Fruit fly (Drosophila melanogaster) whole organism, embryonic: ENCODE data around the gene CG6142.

Source experiments
- Adf1 ChIP-seq: fragments of 200-800 bp; sonication (Bioruptor generic); IDR thresholded peaks from 2 replicates; pipeline ENCODE4 v1.3.6; 2022; ENCODE audit warnings: missing biosample characterization, missing genetic modification characterization
- Atf6 ChIP-seq: fragments of 200-800 bp; sonication (Bioruptor generic); IDR thresholded peaks from 2 replicates; pipeline ENCODE4 v1.3.6; 2022; ENCODE audit warnings: missing biosample characterization, missing genetic modification characterization
- B-H1 ChIP-seq: fragments of 200-800 bp; sonication (Bioruptor generic); IDR thresholded peaks from 3 replicates; pipeline ENCODE4 v1.3.6; 2022; ENCODE audit warnings: missing biosample characterization, missing genetic modification characterization
- CG12744 ChIP-seq: fragments of 200-800 bp; sonication (Bioruptor generic); optimal IDR thresholded peaks from 2 replicates; lab custom pipeline; 2016; ENCODE audit warnings: missing biosample characterization, missing genetic modification characterization
- CG14860 ChIP-seq: fragments of 200-800 bp; sonication (Bioruptor generic); IDR thresholded peaks from 3 replicates; pipeline ENCODE4 v1.3.6; 2022; ENCODE audit warnings: missing biosample characterization, missing genetic modification characterization; ENCODE audit not compliant: partially characterized antibody
- CG17829 ChIP-seq: fragments of 200-800 bp; optimal IDR thresholded peaks from 2 replicates; lab custom pipeline; 2019; ENCODE audit warnings: missing biosample characterization, mild to moderate bottlenecking, missing genetic modification characterization, moderate library complexity
- CG1832 ChIP-seq: fragments of 200-800 bp; sonication (Bioruptor generic); optimal IDR thresholded peaks from 2 replicates; lab custom pipeline; 2017; ENCODE audit warnings: missing biosample characterization, mild to moderate bottlenecking, missing genetic modification characterization, inconsistent platforms
- CG32532 ChIP-seq: fragments of 200-800 bp; sonication (Bioruptor generic); IDR thresholded peaks from 2 replicates; pipeline ENCODE4 v1.3.6; 2022; ENCODE audit warnings: missing biosample characterization, missing genetic modification characterization
- CG33557 ChIP-seq: fragments of 200-800 bp; sonication (Bioruptor generic); optimal IDR thresholded peaks from 2 replicates; lab custom pipeline; 2019; ENCODE audit warnings: missing biosample characterization, mild to moderate bottlenecking, missing genetic modification characterization, moderate library complexity
- CG34376 ChIP-seq: fragments of 200-800 bp; sonication (Bioruptor generic); optimal IDR thresholded peaks from 2 replicates; lab custom pipeline; 2018; ENCODE audit warnings: missing biosample characterization, mild to moderate bottlenecking, missing genetic modification characterization
- CG3838 ChIP-seq: fragments of 200-800 bp; sonication (Bioruptor generic); optimal IDR thresholded peaks from 3 replicates; lab custom pipeline; 2016; ENCODE audit warnings: missing biosample characterization, missing genetic modification characterization
- CG8478 ChIP-seq: fragments of >200 bp; optimal IDR thresholded peaks from 2 replicates; lab custom pipeline; 2018
- CG8924 ChIP-seq: fragments of 200-800 bp; optimal IDR thresholded peaks from 3 replicates; lab custom pipeline; 2019; ENCODE audit warnings: missing biosample characterization, mild to moderate bottlenecking, missing genetic modification characterization, moderate library complexity
- CG9797 ChIP-seq: fragments of 200-800 bp; sonication (Bioruptor generic); optimal IDR thresholded peaks from 3 replicates; lab custom pipeline; 2018; ENCODE audit warnings: missing biosample characterization, mild to moderate bottlenecking, missing genetic modification characterization
- CoRest ChIP-seq: fragments of 200-800 bp; sonication (Bioruptor generic); optimal IDR thresholded peaks from 3 replicates; lab custom pipeline; 2018; ENCODE audit warnings: missing biosample characterization, mild to moderate bottlenecking, missing genetic modification characterization, moderate library complexity
- Eip74EF ChIP-seq, 2 experiments: fragments of 200-800 bp in 1 of 2; fragments of >200 bp in 1 of 2; sonication (Bioruptor generic) in 1 of 2; optimal IDR thresholded peaks; 2 replicates each; lab custom pipeline; 2017 to 2019; ENCODE audit warnings: missing biosample characterization in 2 of 2, missing genetic modification characterization in 2 of 2, mild to moderate bottlenecking in 1 of 2, moderate library complexity in 1 of 2
- Ets65A ChIP-seq: fragments of 200-800 bp; sonication (Bioruptor generic); peaks from one replicate; lab custom pipeline; 2016; ENCODE audit warnings: missing biosample characterization, missing genetic modification characterization
- HLHmδ ChIP-seq: fragments of 200-800 bp; sonication (Bioruptor generic); optimal IDR thresholded peaks from 2 replicates; lab custom pipeline; 2018; ENCODE audit warnings: missing biosample characterization, mild to moderate bottlenecking, missing genetic modification characterization, moderate library complexity
- Hr39 ChIP-seq: fragments of >200 bp; optimal IDR thresholded peaks from 2 replicates; lab custom pipeline; 2017
- Hr51 ChIP-seq, 2 experiments: fragments of 200-800 bp; sonication (Bioruptor generic); optimal IDR thresholded peaks; 2 replicates in 1 of 2; 3 replicates in 1 of 2; lab custom pipeline; 2016 to 2018; ENCODE audit warnings: missing biosample characterization in 2 of 2, missing genetic modification characterization in 2 of 2, mild to moderate bottlenecking in 1 of 2, moderate library complexity in 1 of 2
- Hr78 ChIP-seq, 2 experiments: fragments of 200-800 bp in 1 of 2; fragments of >200 bp in 1 of 2; sonication (Bioruptor generic) in 1 of 2; optimal IDR thresholded peaks; 2 replicates each; lab custom pipeline; 2017 to 2019; ENCODE audit warnings: missing biosample characterization in 2 of 2, missing genetic modification characterization in 2 of 2, mild to moderate bottlenecking in 1 of 2, moderate library complexity in 1 of 2
- Lim3 ChIP-seq: fragments of 200-800 bp; sonication (Bioruptor generic); IDR thresholded peaks from 2 replicates; pipeline ENCODE4 v1.3.6; 2022; ENCODE audit warnings: missing biosample characterization, missing genetic modification characterization
- Med ChIP-seq: fragments of 200-800 bp; sonication (Bioruptor generic); peaks from one replicate; lab custom pipeline; 2016; ENCODE audit warnings: missing biosample characterization, missing genetic modification characterization, mild to moderate bottlenecking, inconsistent platforms, moderate library complexity
- Meics ChIP-seq: fragments of 200-800 bp; sonication (Bioruptor generic); optimal IDR thresholded peaks from 2 replicates; lab custom pipeline; 2017; ENCODE audit warnings: missing biosample characterization, mild to moderate bottlenecking, missing genetic modification characterization
- Nf-YB ChIP-seq: fragments of 200-800 bp; sonication (Bioruptor generic); optimal IDR thresholded peaks from 3 replicates; lab custom pipeline; 2019; ENCODE audit warnings: missing biosample characterization, mild to moderate bottlenecking, missing genetic modification characterization, moderate library complexity
- NfI ChIP-seq: fragments of 200-800 bp; sonication (Bioruptor generic); optimal IDR thresholded peaks from 3 replicates; lab custom pipeline; 2018; ENCODE audit warnings: missing biosample characterization, mild to moderate bottlenecking, missing genetic modification characterization, moderate library complexity
- Oli ChIP-seq: fragments of 200-800 bp; sonication (Bioruptor generic); optimal IDR thresholded peaks from 2 replicates; lab custom pipeline; 2018; ENCODE audit warnings: missing biosample characterization, mild to moderate bottlenecking, missing genetic modification characterization, moderate library complexity
- Six4 ChIP-seq: fragments of 200-800 bp; sonication (Bioruptor generic); optimal IDR thresholded peaks from 2 replicates; lab custom pipeline; 2016; ENCODE audit warnings: missing biosample characterization, missing genetic modification characterization
- Sox100B ChIP-seq: fragments of 200-800 bp; sonication (Bioruptor generic); optimal IDR thresholded peaks from 3 replicates; lab custom pipeline; 2018; ENCODE audit warnings: missing biosample characterization, mild to moderate bottlenecking, missing genetic modification characterization
- Taf1 ChIP-seq: fragments of 200-800 bp; sonication (Bioruptor generic); IDR thresholded peaks from 2 replicates; pipeline ENCODE4 v1.3.6; 2022; ENCODE audit warnings: missing biosample characterization, missing genetic modification characterization
- ase ChIP-seq: fragments of 200-800 bp; sonication (Bioruptor generic); IDR thresholded peaks from 3 replicates; pipeline ENCODE4 v1.3.6; 2022; ENCODE audit warnings: missing biosample characterization, missing genetic modification characterization
- bcd ChIP-seq: fragments of 200-800 bp; sonication (Bioruptor generic); optimal IDR thresholded peaks from 2 replicates; lab custom pipeline; 2017; ENCODE audit warnings: missing biosample characterization, mild to moderate bottlenecking, missing genetic modification characterization
- chn ChIP-seq: fragments of 200-800 bp; sonication (Bioruptor generic); optimal IDR thresholded peaks from 2 replicates; lab custom pipeline; 2016; ENCODE audit warnings: missing biosample characterization, missing genetic modification characterization
- croc ChIP-seq: fragments of 200-800 bp; sonication (Bioruptor generic); conservative IDR thresholded peaks from 3 replicates; pipeline ENCODE4 v1.3.6; 2022; ENCODE audit warnings: missing biosample characterization, missing genetic modification characterization
- dmrt99B ChIP-seq: fragments of 200-800 bp; sonication (Bioruptor generic); optimal IDR thresholded peaks from 2 replicates; lab custom pipeline; 2018; ENCODE audit warnings: missing biosample characterization, mild to moderate bottlenecking, missing genetic modification characterization, moderate library complexity
- exex ChIP-seq: fragments of 200-800 bp; sonication (Bioruptor generic); optimal IDR thresholded peaks from 4 replicates; lab custom pipeline; 2018; ENCODE audit warnings: missing biosample characterization, mild to moderate bottlenecking, missing genetic modification characterization, moderate library complexity
- fd3F ChIP-seq: fragments of 200-800 bp; sonication (Bioruptor generic); optimal IDR thresholded peaks from 2 replicates; lab custom pipeline; 2018; ENCODE audit warnings: missing biosample characterization, mild to moderate bottlenecking, missing genetic modification characterization, moderate library complexity
- ftz-f1 ChIP-seq: fragments of 200-800 bp; sonication (Bioruptor generic); optimal IDR thresholded peaks from 2 replicates; lab custom pipeline; 2016; ENCODE audit warnings: missing biosample characterization, missing genetic modification characterization
- grau ChIP-seq: fragments of 200-800 bp; optimal IDR thresholded peaks from 3 replicates; lab custom pipeline; 2019; ENCODE audit warnings: missing biosample characterization, mild to moderate bottlenecking, missing genetic modification characterization, moderate library complexity
- ham ChIP-seq: fragments of 200-800 bp; sonication (Bioruptor generic); IDR thresholded peaks from 2 replicates; pipeline ENCODE4 v1.3.6; 2022; ENCODE audit warnings: missing biosample characterization, missing genetic modification characterization
- her ChIP-seq: fragments of 200-800 bp; sonication (Bioruptor generic); optimal IDR thresholded peaks from 2 replicates; lab custom pipeline; 2016; ENCODE audit warnings: missing biosample characterization, missing genetic modification characterization
- lab ChIP-seq: fragments of 200-800 bp; sonication (Bioruptor generic); optimal IDR thresholded peaks from 3 replicates; lab custom pipeline; 2017; ENCODE audit warnings: missing biosample characterization, missing genetic modification characterization, mild to moderate bottlenecking, moderate library complexity, missing genetic modification reagents
- mirr ChIP-seq: fragments of 200-800 bp; sonication (Bioruptor generic); optimal IDR thresholded peaks from 3 replicates; lab custom pipeline; 2018; ENCODE audit warnings: missing biosample characterization, mild to moderate bottlenecking, missing genetic modification characterization
- nau ChIP-seq: fragments of 200-800 bp; sonication (Bioruptor generic); optimal IDR thresholded peaks from 3 replicates; lab custom pipeline; 2017; ENCODE audit warnings: missing biosample characterization, mild to moderate bottlenecking, missing genetic modification characterization, missing genetic modification reagents
- ranshi ChIP-seq: fragments of 200-800 bp; sonication (Bioruptor generic); IDR thresholded peaks from 2 replicates; pipeline ENCODE4 v1.3.6; 2022; ENCODE audit warnings: missing biosample characterization, missing genetic modification characterization
- ro ChIP-seq: fragments of 200-800 bp; sonication (Bioruptor generic); IDR thresholded peaks from 2 replicates; pipeline ENCODE4 v1.3.6; 2022; ENCODE audit warnings: missing biosample characterization, missing genetic modification characterization
- schlank ChIP-seq: fragments of 200-800 bp; sonication (Bioruptor generic); optimal IDR thresholded peaks from 2 replicates; lab custom pipeline; 2018; ENCODE audit warnings: missing biosample characterization, mild to moderate bottlenecking, missing genetic modification characterization
- stc ChIP-seq: fragments of 200-800 bp; sonication (Bioruptor generic); IDR thresholded peaks from 2 replicates; pipeline ENCODE4 v1.3.6; 2022; ENCODE audit warnings: missing biosample characterization, missing genetic modification characterization
- trem ChIP-seq: fragments of 200-800 bp; optimal IDR thresholded peaks from 3 replicates; lab custom pipeline; 2019; ENCODE audit warnings: missing biosample characterization, mild to moderate bottlenecking, missing genetic modification characterization, moderate library complexity
- yki ChIP-seq: fragments of >200 bp; optimal IDR thresholded peaks from 3 replicates; lab custom pipeline; 2018
- z ChIP-seq: fragments of 200-800 bp; sonication (Bioruptor generic); IDR thresholded peaks from 3 replicates; pipeline ENCODE4 v1.3.6; 2022; ENCODE audit warnings: missing biosample characterization, missing genetic modification characterization
- zfh1 ChIP-seq: fragments of 200-800 bp; sonication (Bioruptor generic); IDR thresholded peaks from 3 replicates; pipeline ENCODE4 v1.3.6; 2022; ENCODE audit warnings: missing biosample characterization, missing genetic modification characterization

The CG6142 gene

dm6 chr3R:26121785-26122184 is 11.2 kb upstream of the CG6142 start (continued):
- TF ChIP-seq bcd (GFP tag; lab: Kevin White, UChicago) (no peak), schlank (tag; lab: Kevin White, UChicago) (peak; percentile 23), CG32532 (GFP tag; lab: Robert Waterston, UW) (no peak), Sox100B (GFP tag; lab: Kevin White, UChicago) (no peak), CG8924 (tag; lab: Kevin White, UChicago) (peak; percentile 24), exex (no peak), CG1832 (GFP tag; lab: Kevin White, UChicago) (no peak), CG17829 (tag; lab: Kevin White, UChicago) (peak; percentile 8), CG14860 (GFP tag; lab: Robert Waterston, UW) (no peak), CG3838 (GFP tag; lab: Kevin White, UChicago) (no peak), fd3F (GFP tag; lab: Kevin White, UChicago) (peak; percentile 15), stc (no peak), Atf6 (GFP tag; lab: Robert Waterston, UW) (peak; percentile 64), Six4 (GFP tag; lab: Kevin White, UChicago) (no peak), CG34376 (no peak), zfh1 (GFP tag; lab: Robert Waterston, UW) (no peak), NfI (GFP tag; lab: Kevin White, UChicago) (peak; percentile 32), Med (GFP tag; lab: Kevin White, UChicago) (peak; percentile 61), Hr78 (GFP tag; optimal IDR thresholded peaks at IDR 0.05; lab: Kevin White, UChicago) (no peak), CG12744 (GFP tag; lab: Kevin White, UChicago) (no peak), mirr (no peak), Taf1 (GFP tag; lab: Robert Waterston, UW) (no peak), CG9797 (no peak), Adf1 (GFP tag; lab: Robert Waterston, UW) (no peak), Hr51 (GFP tag; optimal IDR thresholded peaks at IDR 0.05; lab: Kevin White, UChicago) (peak; percentile 13 to 71), z (GFP tag; lab: Robert Waterston, UW) (no peak), Eip74EF (GFP tag; optimal IDR thresholded peaks at IDR 0.05; lab: Kevin White, UChicago) (no peak), Nf-YB (GFP tag; lab: Kevin White, UChicago) (no peak), yki (lab: Kevin White, UChicago) (no peak), her (GFP tag; lab: Kevin White, UChicago) (peak; percentile 32), ranshi (no peak), HLHmδ (GFP tag; lab: Kevin White, UChicago) (no peak), chn (peak; percentile 22), B-H1 (GFP tag; lab: Robert Waterston, UW) (no peak), ase (GFP tag; lab: Robert Waterston, UW) (peak; percentile 58; the same call in 1 of the 3 replicates), ftz-f1 (GFP tag; lab: Kevin White, UChicago) (no peak), Lim3 (GFP tag; lab: Robert Waterston, UW) (no peak)
- TF ChIP-seq, all 482 proteins: peak for 132

DNA sequence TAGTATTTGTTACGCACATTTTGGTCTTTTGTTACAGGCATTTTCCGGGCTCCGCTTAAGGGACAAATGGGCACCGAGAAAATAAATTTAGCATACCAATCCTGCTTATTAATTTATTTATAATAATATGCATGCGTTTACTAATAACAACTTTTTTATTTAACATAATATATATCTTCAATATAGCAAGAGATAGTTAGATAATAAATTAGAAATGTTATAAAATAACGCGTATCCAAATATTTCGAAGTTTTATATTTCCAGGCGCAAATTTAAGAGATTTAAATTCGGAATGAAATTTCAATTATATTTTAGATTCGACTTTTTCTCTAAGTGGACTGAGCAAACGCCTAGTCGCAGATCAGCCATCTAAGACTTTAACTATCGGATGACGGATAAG is 10.1 kb upstream of the CG6142 start:
- TF ChIP-seq Hr39 (lab: Kevin White, UChicago) (no peak), Meics (GFP tag; lab: Kevin White, UChicago) (peak; percentile 46), Lim3 (GFP tag; lab: Robert Waterston, UW) (no peak), Hr51 (GFP tag; optimal IDR thresholded peaks at IDR 0.05; lab: Kevin White, UChicago) (peak in 1 of 2 experiments; percentile 41), CoRest (tag; lab: Kevin White, UChicago) (peak; percentile 27), grau (peak; percentile 43), dmrt99B (tag; lab: Kevin White, UChicago) (peak; percentile 23), CG8478 (lab: Kevin White, UChicago) (no peak), Six4 (GFP tag; lab: Kevin White, UChicago) (no peak), Oli (peak; percentile 9), Ets65A (GFP tag; lab: Kevin White, UChicago) (peak; percentile 85), ham (GFP tag; lab: Robert Waterston, UW) (no peak), trem (tag; lab: Kevin White, UChicago) (no peak), CG33557 (GFP tag; lab: Kevin White, UChicago) (no peak), lab (GFP tag; lab: Kevin White, UChicago) (peak; percentile 48), nau (GFP tag; lab: Kevin White, UChicago) (no peak), croc (GFP tag; lab: Robert Waterston, UW) (no peak), ro (no peak)
